Worm (Caenorhabditis elegans) whole organism, early embryonic: ENCODE measurements around the gene M02B7.7.

Source experiments
- B0310.2 ChIP-seq: sonication (generic microtip); optimal IDR thresholded peaks from 2 replicates; lab custom pipeline; 2016; ENCODE audit warnings: mild to moderate bottlenecking, missing genetic modification characterization, missing compliant biosample characterization
- F13C5.2 ChIP-seq: sonication (generic microtip); optimal IDR thresholded peaks from 2 replicates; lab custom pipeline; 2017; ENCODE audit warnings: mild to moderate bottlenecking, missing genetic modification characterization, inconsistent platforms, missing compliant biosample characterization
- aly-1 ChIP-seq: sonication (generic microtip); optimal IDR thresholded peaks from 2 replicates; lab custom pipeline; 2016; ENCODE audit warnings: missing genetic modification characterization, missing compliant biosample characterization
- ama-1 ChIP-seq: fragments of 150-350 bp; optimal IDR thresholded peaks from 2 replicates; lab custom pipeline; 2014
- ceh-13 ChIP-seq: fragments of 200-800 bp; sonication (Bioruptor generic); optimal IDR thresholded peaks from 2 replicates; lab custom pipeline; 2018; ENCODE audit warnings: mild to moderate bottlenecking, missing genetic modification characterization, missing compliant biosample characterization
- ceh-36 ChIP-seq: sonication (generic microtip); optimal IDR thresholded peaks from 2 replicates; lab custom pipeline; 2016; ENCODE audit warnings: missing genetic modification characterization, inconsistent platforms, missing compliant biosample characterization
- ets-7 ChIP-seq: sonication (generic microtip); optimal IDR thresholded peaks from 2 replicates; lab custom pipeline; 2016; ENCODE audit warnings: missing genotype, missing genetic modification characterization, missing compliant biosample characterization
- flt-1 ChIP-seq: fragments of 200-800 bp; sonication (Bioruptor generic); IDR thresholded peaks from 2 replicates; pipeline ENCODE4 v1.3.6; 2022; ENCODE audit warnings: missing genetic modification characterization, missing compliant biosample characterization
- hmbx-1 ChIP-seq: sonication (generic microtip); optimal IDR thresholded peaks from 2 replicates; lab custom pipeline; 2016; ENCODE audit warnings: mild to moderate bottlenecking, missing genetic modification characterization, missing compliant biosample characterization
- hmg-4 ChIP-seq: fragments of 200-800 bp; sonication (Bioruptor generic); optimal IDR thresholded peaks from 2 replicates; lab custom pipeline; 2018; ENCODE audit warnings: mild to moderate bottlenecking, missing genetic modification characterization, missing compliant biosample characterization
- hnd-1 ChIP-seq: sonication (generic microtip); optimal IDR thresholded peaks from 2 replicates; lab custom pipeline; 2016; ENCODE audit warnings: missing genetic modification characterization, missing compliant biosample characterization
- pes-1 ChIP-seq: fragments of 200-800 bp; sonication (Bioruptor generic); IDR thresholded peaks from 2 replicates; pipeline ENCODE4 v1.3.6; 2022; ENCODE audit warnings: missing genetic modification reagents, missing genetic modification characterization, missing compliant biosample characterization
- scrt-1 ChIP-seq: fragments of 200-800 bp; sonication (Bioruptor generic); IDR thresholded peaks from 2 replicates; pipeline ENCODE4 v1.3.6; 2022; ENCODE audit warnings: missing genetic modification characterization, missing compliant biosample characterization
- sea-1 ChIP-seq: fragments of 200-800 bp; sonication (Bioruptor generic); conservative IDR thresholded peaks from 2 replicates; pipeline ENCODE4 v1.3.6; 2022; ENCODE audit warnings: missing genetic modification characterization, missing compliant biosample characterization
- tbx-11 ChIP-seq: fragments of 200-800 bp; sonication (Bioruptor generic); IDR thresholded peaks from 2 replicates; pipeline ENCODE4 v1.3.6; 2022; ENCODE audit warnings: missing genetic modification characterization, missing compliant biosample characterization
- tbx-37 ChIP-seq: fragments of 200-800 bp; sonication (Bioruptor generic); conservative IDR thresholded peaks from 2 replicates; pipeline ENCODE4 v1.3.6; 2022; ENCODE audit warnings: missing genetic modification reagents, missing genetic modification characterization, missing compliant biosample characterization
- tra-4 ChIP-seq: sonication (generic microtip); optimal IDR thresholded peaks from 2 replicates; lab custom pipeline; 2017; ENCODE audit warnings: missing genetic modification characterization, missing compliant biosample characterization

Gene M02B7.7

DNA sequence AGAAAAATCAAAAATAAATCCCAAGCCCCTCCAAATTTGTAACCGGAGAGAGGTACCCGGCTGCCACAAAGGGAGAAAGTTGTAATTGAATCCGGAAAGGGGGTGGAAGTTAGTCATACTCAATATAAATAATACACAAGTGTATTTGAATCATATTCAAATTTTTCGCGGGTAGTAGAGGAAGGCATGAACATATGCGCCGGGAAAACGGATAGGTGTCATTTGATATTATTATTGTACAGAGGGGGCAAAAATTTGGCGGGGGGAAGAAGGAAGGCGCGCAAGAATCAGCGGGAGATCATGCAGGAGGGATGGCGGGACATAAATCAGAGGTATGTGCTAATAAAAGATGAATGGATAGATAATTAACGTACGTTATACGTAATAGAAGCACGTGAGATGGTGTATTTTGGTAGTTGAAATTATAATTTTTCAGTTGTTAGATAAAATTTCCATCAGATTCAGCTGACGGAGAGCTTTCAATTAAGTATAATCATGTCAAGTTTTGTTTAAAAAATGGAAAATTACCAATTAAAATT is 19.7 kb upstream of the M02B7.7 start, which contains the start of gene F28F9.3:
Gene F28F9.3 (plus strand): TSS at position 301 of the 539 bp plus-strand sequence.
- no peak for TF ChIP-seq B0310.2 (tag; lab: Kevin White, UChicago)
- no peak for TF ChIP-seq tbx-37 (GFP tag; lab: Robert Waterston, UW)
- no peak for TF ChIP-seq aly-1 (tag; lab: Kevin White, UChicago)
- TF ChIP-seq hnd-1 (tag; lab: Kevin White, UChicago): no peak
- no peak for TF ChIP-seq ets-7 (tag; lab: Kevin White, UChicago)

DNA sequence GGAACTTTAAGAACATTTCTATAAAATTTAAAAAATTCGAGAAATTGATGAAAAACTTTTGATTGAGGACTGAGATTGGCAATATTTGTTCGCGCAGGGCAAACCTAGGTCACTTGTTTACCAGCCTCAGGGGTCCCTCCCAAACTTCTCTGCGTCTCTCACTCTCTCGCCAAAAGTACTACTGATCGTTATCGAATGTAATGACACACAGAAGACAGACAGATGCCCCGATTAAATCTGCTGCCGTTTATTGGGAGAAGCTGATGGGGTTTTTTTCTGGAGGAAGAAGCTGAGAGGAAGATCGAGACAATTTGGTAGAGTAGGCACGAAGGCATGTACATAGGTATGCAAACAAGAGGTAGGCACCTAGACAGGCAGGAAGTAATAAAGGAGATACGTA is 18.4 kb upstream of the M02B7.7 start:
- TF ChIP-seq ets-7 (tag; lab: Kevin White, UChicago) (no peak), pes-1 (GFP tag; lab: Robert Waterston, UW) (no peak), ama-1 (lab: Kevin White, UChicago) (no peak), ceh-36 (tag; lab: Kevin White, UChicago) (no peak)

DNA sequence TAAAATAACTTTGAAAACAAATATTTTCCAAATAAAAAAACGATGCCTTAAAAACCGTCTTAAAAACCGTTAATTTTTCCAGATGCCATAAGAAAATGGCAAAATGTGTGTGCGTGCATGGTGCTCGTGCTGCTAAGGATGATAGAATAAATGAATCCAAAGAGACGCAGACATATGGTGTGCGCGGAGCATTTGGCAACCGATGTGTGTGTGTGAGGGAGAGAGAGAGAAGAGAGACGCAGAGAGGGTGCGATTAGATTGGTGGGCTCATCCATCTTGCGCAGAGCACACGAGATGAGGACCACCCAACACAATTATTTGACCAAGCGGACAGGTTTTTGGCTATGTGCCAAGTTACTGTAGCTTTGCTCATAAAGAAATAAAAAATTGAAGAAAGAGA is 17.7 kb upstream of the M02B7.7 start:
- TF ChIP-seq hmg-4 (peak; percentile 20), ets-7 (tag; lab: Kevin White, UChicago) (no peak), sea-1 (no peak), F13C5.2 (tag; lab: Kevin White, UChicago) (peak; percentile 18)

DNA sequence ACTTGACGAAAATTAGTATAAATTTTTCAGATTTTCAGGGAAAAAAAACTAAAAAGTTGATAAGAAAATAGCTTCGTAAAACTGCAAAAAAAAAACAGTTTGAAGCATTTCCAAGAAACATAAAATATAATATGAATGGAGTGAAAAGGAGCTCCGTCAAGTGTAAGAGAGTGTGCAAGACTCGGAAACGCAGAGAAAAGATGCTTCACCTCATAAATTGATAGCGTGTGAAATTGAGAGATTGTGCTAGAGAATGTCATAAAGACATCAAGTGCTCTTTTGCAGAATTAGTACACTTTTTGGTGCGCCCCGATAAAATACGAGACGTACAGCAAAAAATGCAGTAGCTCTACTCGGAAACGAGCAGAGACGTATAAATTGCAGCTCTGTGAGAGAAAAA is 14.6 kb upstream of the M02B7.7 start:
- TF ChIP-seq tbx-11 (no peak), F13C5.2 (tag; lab: Kevin White, UChicago) (no peak), ceh-36 (tag; lab: Kevin White, UChicago) (no peak), hmbx-1 (no peak), tra-4 (no peak), scrt-1 (no peak), flt-1 (GFP tag; lab: Robert Waterston, UW) (no peak)

DNA sequence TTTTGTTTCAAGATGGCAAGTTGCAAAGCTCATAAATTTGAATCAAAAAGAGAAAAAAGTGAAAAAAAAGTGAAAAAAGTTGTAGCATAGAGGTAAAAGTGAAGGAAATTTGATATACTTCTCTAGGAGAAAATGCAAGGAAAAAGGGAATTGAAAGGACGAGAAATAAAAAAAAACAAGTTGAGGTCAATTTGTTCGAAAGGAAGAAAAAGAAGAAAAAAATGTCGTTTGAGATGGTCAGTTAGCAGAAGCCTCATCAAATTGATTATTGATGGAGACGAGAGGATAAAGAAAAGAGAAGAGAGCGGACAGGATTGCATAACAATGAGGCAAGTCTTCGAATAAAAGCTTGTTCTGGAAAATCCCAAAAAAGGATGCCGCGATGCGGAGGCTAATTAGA is 13.1 kb upstream of the M02B7.7 start:
- TF ChIP-seq ama-1 (lab: Kevin White, UChicago): no peak
- TF ChIP-seq hnd-1 (tag; lab: Kevin White, UChicago): no peak
- no peak for TF ChIP-seq tbx-37 (GFP tag; lab: Robert Waterston, UW)
- TF ChIP-seq tbx-11: no peak
- no peak for TF ChIP-seq scrt-1
- no peak for TF ChIP-seq aly-1 (tag; lab: Kevin White, UChicago)
- no peak for TF ChIP-seq hmg-4
- no peak for TF ChIP-seq pes-1 (GFP tag; lab: Robert Waterston, UW)
- no peak for TF ChIP-seq F13C5.2 (tag; lab: Kevin White, UChicago)
- TF ChIP-seq ceh-13 (GFP tag; lab: Kevin White, UChicago): no peak
- TF ChIP-seq sea-1: no peak
- no peak for TF ChIP-seq B0310.2 (tag; lab: Kevin White, UChicago)
- no peak for TF ChIP-seq hmbx-1
- TF ChIP-seq ceh-36 (tag; lab: Kevin White, UChicago): no peak
- no peak for TF ChIP-seq tra-4
- no peak for TF ChIP-seq flt-1 (GFP tag; lab: Robert Waterston, UW)
- TF ChIP-seq ets-7 (tag; lab: Kevin White, UChicago): no peak

DNA sequence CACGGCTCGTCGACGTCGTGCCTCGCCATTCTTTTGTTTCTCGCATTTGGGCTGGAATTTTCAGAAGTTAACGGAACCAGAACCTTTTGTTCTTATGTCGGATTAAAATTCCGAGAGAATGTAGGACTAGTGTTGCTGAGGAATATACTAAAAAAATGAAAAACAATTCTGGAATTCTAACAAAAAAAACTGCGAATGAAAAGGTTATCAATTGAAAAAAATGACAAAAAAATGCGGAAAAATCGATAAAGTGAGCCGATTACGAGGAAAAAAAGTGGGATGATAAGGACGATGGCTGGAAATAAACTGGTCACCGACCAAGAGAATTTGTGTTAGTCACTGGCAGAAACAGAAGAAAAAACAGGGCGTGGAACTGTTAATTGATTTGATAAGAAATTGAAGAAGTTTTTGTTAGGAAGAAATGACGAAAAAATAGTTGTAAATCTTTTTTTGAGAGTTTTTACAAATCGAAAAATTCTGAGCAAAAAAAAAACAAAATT is 12.3 kb upstream of the M02B7.7 start, which contains the start of gene bris-1:
Gene bris-1 (minus strand): TSS at position 51 of the 500 bp plus-strand sequence.
- TF ChIP-seq hmbx-1: no peak
- no peak for TF ChIP-seq ama-1 (lab: Kevin White, UChicago)
- TF ChIP-seq aly-1 (tag; lab: Kevin White, UChicago): no peak
- no peak for TF ChIP-seq ceh-36 (tag; lab: Kevin White, UChicago)
- no peak for TF ChIP-seq scrt-1
- TF ChIP-seq tbx-37 (GFP tag; lab: Robert Waterston, UW): no peak
- TF ChIP-seq B0310.2 (tag; lab: Kevin White, UChicago): no peak

DNA sequence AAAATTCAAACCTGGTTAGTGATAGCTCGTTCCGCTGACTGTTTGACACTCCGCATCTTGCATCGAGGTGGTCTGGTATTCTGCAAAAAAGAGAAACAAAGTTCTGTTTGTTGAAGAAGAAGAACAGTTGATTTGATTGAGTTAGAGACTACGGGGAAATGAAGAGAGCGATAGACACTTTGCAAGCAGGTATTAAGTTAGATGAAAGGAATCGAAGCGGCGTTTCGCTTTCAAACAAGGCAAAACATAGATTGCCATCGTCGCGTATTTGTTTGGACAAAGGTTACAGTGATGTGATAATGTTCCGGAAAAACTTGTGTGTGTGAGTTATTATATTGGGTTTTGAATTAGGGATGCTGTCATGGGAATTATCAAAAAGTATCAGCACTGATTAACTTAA is 10.3 kb upstream of the M02B7.7 start:
- no peak for TF ChIP-seq F13C5.2 (tag; lab: Kevin White, UChicago)
- TF ChIP-seq scrt-1: no peak
- no peak for TF ChIP-seq tbx-37 (GFP tag; lab: Robert Waterston, UW)
- no peak for TF ChIP-seq flt-1 (GFP tag; lab: Robert Waterston, UW)
- no peak for TF ChIP-seq ceh-36 (tag; lab: Kevin White, UChicago)
- no peak for TF ChIP-seq hmbx-1
- no peak for TF ChIP-seq tra-4
- no peak for TF ChIP-seq aly-1 (tag; lab: Kevin White, UChicago)
- TF ChIP-seq tbx-11: no peak

DNA sequence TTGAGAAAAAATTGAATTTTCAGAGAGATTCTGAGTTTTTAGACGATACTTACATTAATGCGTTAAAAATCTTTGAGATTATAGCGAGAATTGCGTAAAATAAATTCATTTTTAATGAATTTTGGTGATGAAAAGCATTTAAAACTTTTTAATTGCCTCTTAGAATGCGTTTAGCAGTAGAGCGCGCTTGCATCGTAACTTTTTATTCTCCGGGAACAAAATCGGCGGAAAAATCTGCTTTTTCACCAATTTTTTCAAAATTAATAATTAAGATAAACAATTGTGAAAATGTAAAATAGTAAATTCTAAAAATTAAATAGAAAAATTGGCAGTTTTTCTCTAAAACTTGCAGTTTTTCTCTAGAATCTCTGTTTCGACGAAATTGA is 8.3 kb upstream of the M02B7.7 start:
- no peak for TF ChIP-seq sea-1
- TF ChIP-seq hnd-1 (tag; lab: Kevin White, UChicago): no peak
- no peak for TF ChIP-seq hmg-4
- TF ChIP-seq F13C5.2 (tag; lab: Kevin White, UChicago): no peak
- TF ChIP-seq pes-1 (GFP tag; lab: Robert Waterston, UW): no peak
- no peak for TF ChIP-seq ets-7 (tag; lab: Kevin White, UChicago)
- no peak for TF ChIP-seq scrt-1
- no peak for TF ChIP-seq B0310.2 (tag; lab: Kevin White, UChicago)
- TF ChIP-seq tra-4: no peak
- no peak for TF ChIP-seq ceh-36 (tag; lab: Kevin White, UChicago)
